Fruit fly (Drosophila melanogaster) Kc167 (cell line): Measurements from ENCODE around the gene CG4066.

Experiments
- Sin3A ChIP-seq: fragments of >200 bp; optimal IDR thresholded peaks from 2 replicates; lab custom pipeline; 2018; ENCODE audit warnings: missing external identifiers
- h ChIP-seq: fragments of >200 bp; optimal IDR thresholded peaks from 3 replicates; lab custom pipeline; 2018; ENCODE audit warnings: missing external identifiers
- insv ChIP-seq: fragments of >200 bp; optimal IDR thresholded peaks from 3 replicates; lab custom pipeline; 2018; ENCODE audit warnings: missing external identifiers
- psq ChIP-seq: fragments of >200 bp; optimal IDR thresholded peaks from 2 replicates; lab custom pipeline; 2017; ENCODE audit warnings: missing external identifiers

DNA sequence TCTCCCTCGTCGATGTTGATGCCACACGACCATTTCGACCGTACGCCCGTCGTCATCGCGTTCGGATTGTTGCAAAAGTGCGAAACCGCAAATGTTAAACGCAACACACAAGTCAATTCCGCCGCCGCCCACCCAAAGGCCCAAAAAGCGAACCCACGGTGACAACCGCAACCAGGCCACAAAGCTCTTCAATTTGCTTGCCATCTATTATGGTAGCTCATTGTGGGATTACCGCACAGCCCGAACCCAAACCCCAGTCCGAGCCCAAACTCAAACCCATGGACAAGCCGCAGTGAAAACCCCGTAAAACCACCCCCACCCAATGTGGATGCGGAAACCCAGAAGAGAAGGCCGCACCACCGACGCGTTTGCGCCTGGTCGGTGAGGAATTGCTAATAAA lies 18.7 kb downstream of the CG4066 start:
- TF ChIP-seq h (lab: Kevin White, UChicago) = no peak
- no peak for TF ChIP-seq psq (lab: Kevin White, UChicago)
- TF ChIP-seq insv (lab: Kevin White, UChicago) = no peak
- TF ChIP-seq Sin3A (lab: Kevin White, UChicago) = no peak
